Worm (Caenorhabditis elegans): ENCODE results near the gene phf-5.

phf-5 gene

ce11 chrIII:2330389-2330788 is 13.0 kb upstream of the phf-5 start:
- no peak for TF ChIP-seq lin-13 (GFP tag; optimal IDR thresholded peaks at IDR 0.05)
- TF ChIP-seq mbf-1 (tag; optimal IDR thresholded peaks at IDR 0.05), result no peak
- no peak for TF ChIP-seq elt-3 (tag; optimal IDR thresholded peaks at IDR 0.05)

ce11 chrIII:2331033-2331625 is 12.2 kb upstream of the phf-5 start, which contains the start of the genes Y54F10BM.13 and ppm-1.D:
Gene Y54F10BM.13 (minus strand): TSS chrIII:2331083.
Gene ppm-1.D (plus strand): TSS chrIII:2331572.
- TF ChIP-seq lin-39 (tag; optimal IDR thresholded peaks at IDR 0.05), result no peak
- TF ChIP-seq lin-13 (GFP tag; optimal IDR thresholded peaks at IDR 0.05), result peak; percentile 53
- no peak for TF ChIP-seq alr-1 (tag; optimal IDR thresholded peaks at IDR 0.05)
- TF ChIP-seq unc-55 (GFP tag; optimal IDR thresholded peaks at IDR 0.05), result peak; percentile 21
- TF ChIP-seq gmeb-1 (tag; optimal IDR thresholded peaks at IDR 0.05), result peak; percentile 87
- TF ChIP-seq fos-1 (tag; optimal IDR thresholded peaks at IDR 0.05), result peak; percentile 11
- peak; percentile 8 for TF ChIP-seq C34F6.9 (tag; optimal IDR thresholded peaks at IDR 0.05)
- TF ChIP-seq mbf-1 (tag; optimal IDR thresholded peaks at IDR 0.05), result no peak
- TF ChIP-seq elt-1 (tag; optimal IDR thresholded peaks at IDR 0.05), result no peak
- peak in 1 of 2 experiments; percentile 50 for TF ChIP-seq lsy-2 (tag; optimal IDR thresholded peaks at IDR 0.05)
- peak; percentile 6 for TF ChIP-seq nhr-129 (tag; optimal IDR thresholded peaks at IDR 0.05)

- TF ChIP-seq F13H6.1 (tag; optimal IDR thresholded peaks at IDR 0.05), result no peak
- TF ChIP-seq snpc-4 (tag; optimal IDR thresholded peaks at IDR 0.05), result no peak
Observed at ce11 chrIII:2347291-2347690, 3.9 kb downstream of the phf-5 start, which contains the start of gene gip-1. Gene gip-1 (plus strand): TSS chrIII:2347591.

- no peak for TF ChIP-seq fos-1 (tag; optimal IDR thresholded peaks at IDR 0.05)
- TF ChIP-seq nhr-129 (tag; optimal IDR thresholded peaks at IDR 0.05), result no peak
- no peak for TF ChIP-seq ceh-16 (tag; optimal IDR thresholded peaks at IDR 0.05)
- no peak for TF ChIP-seq nhr-25 (tag; optimal IDR thresholded peaks at IDR 0.05)
- no peak for TF ChIP-seq Y55F3AM.14 (GFP tag; optimal IDR thresholded peaks at IDR 0.05)
- no peak for TF ChIP-seq mdl-1 (tag; optimal IDR thresholded peaks at IDR 0.05)
- TF ChIP-seq gmeb-1 (tag; optimal IDR thresholded peaks at IDR 0.05), result no peak
Observed at ce11 chrIII:2349956-2350355, 6.6 kb downstream of the phf-5 start.

- TF ChIP-seq ZK546.5 (tag; optimal IDR thresholded peaks at IDR 0.05), result no peak
- no peak for TF ChIP-seq ztf-4 (tag; optimal IDR thresholded peaks at IDR 0.05)
- TF ChIP-seq mab-5 (tag; optimal IDR thresholded peaks at IDR 0.05), result no peak
- no peak for TF ChIP-seq mdl-1 (tag; optimal IDR thresholded peaks at IDR 0.05)
- TF ChIP-seq C34F6.9 (tag; optimal IDR thresholded peaks at IDR 0.05), result no peak
- no peak for TF ChIP-seq gmeb-1 (tag; optimal IDR thresholded peaks at IDR 0.05)
- no peak for TF ChIP-seq nhr-23 (tag; optimal IDR thresholded peaks at IDR 0.05)
- no peak for TF ChIP-seq F13H6.1 (tag; optimal IDR thresholded peaks at IDR 0.05)
- TF ChIP-seq sem-4 (tag; optimal IDR thresholded peaks at IDR 0.05), result no peak
Observed at ce11 chrIII:2362648-2363047, 19.3 kb downstream of the phf-5 start, which contains the start of gene srd-69. Gene srd-69 (plus strand): TSS chrIII:2362948.

ce11 chrIII:2368424-2368823 is 25.1 kb downstream of the phf-5 start, which contains the start of gene H04J21.4:
Gene H04J21.4 (minus strand): TSS chrIII:2368524.
- TF ChIP-seq sma-9 (GFP tag; optimal IDR thresholded peaks at IDR 0.05), result no peak
- no peak for TF ChIP-seq sma-9 (tag; optimal IDR thresholded peaks at IDR 0.05)
- TF ChIP-seq aly-2 (tag; optimal IDR thresholded peaks at IDR 0.05), result no peak
- TF ChIP-seq elt-1 (tag; optimal IDR thresholded peaks at IDR 0.05), result no peak
- no peak for TF ChIP-seq ama-1 (optimal IDR thresholded peaks at IDR 0.05)

- TF ChIP-seq aly-2 (tag; optimal IDR thresholded peaks at IDR 0.05), result no peak
- no peak for TF ChIP-seq crh-2 (tag; optimal IDR thresholded peaks at IDR 0.05)
- TF ChIP-seq sem-4 (tag; optimal IDR thresholded peaks at IDR 0.05), result no peak
- TF ChIP-seq zag-1 (tag; optimal IDR thresholded peaks at IDR 0.05), result no peak
- no peak for TF ChIP-seq ztf-11 (tag; optimal IDR thresholded peaks at IDR 0.05)
- no peak for TF ChIP-seq snpc-4 (tag; optimal IDR thresholded peaks at IDR 0.05)
- TF ChIP-seq ceh-82 (tag; optimal IDR thresholded peaks at IDR 0.05), result no peak
- no peak for TF ChIP-seq fos-1 (tag; optimal IDR thresholded peaks at IDR 0.05)
- TF ChIP-seq R02D3.7 (tag; optimal IDR thresholded peaks at IDR 0.05), result no peak
- no peak for TF ChIP-seq mdl-1 (tag; optimal IDR thresholded peaks at IDR 0.05)
- TF ChIP-seq F13H6.1 (tag; optimal IDR thresholded peaks at IDR 0.05), result no peak
- no peak for TF ChIP-seq sma-3 (GFP tag; optimal IDR thresholded peaks at IDR 0.05)
- no peak for TF ChIP-seq nhr-10 (tag; optimal IDR thresholded peaks at IDR 0.05)
- TF ChIP-seq ceh-16 (tag; optimal IDR thresholded peaks at IDR 0.05), result no peak
- no peak for TF ChIP-seq lin-39 (tag; optimal IDR thresholded peaks at IDR 0.05)
- TF ChIP-seq gmeb-1 (tag; optimal IDR thresholded peaks at IDR 0.05), result no peak
- TF ChIP-seq unc-39 (tag; optimal IDR thresholded peaks at IDR 0.05), result no peak
- TF ChIP-seq peb-1 (tag; optimal IDR thresholded peaks at IDR 0.05), result no peak
Observed at ce11 chrIII:2371864-2372263, 28.5 kb downstream of the phf-5 start, which contains the start of gene H04J21.1. Gene H04J21.1 (minus strand): TSS chrIII:2371964.
